Worm (Caenorhabditis elegans): Measurements from ENCODE around the gene gcy-32.

gcy-32 gene

DNA sequence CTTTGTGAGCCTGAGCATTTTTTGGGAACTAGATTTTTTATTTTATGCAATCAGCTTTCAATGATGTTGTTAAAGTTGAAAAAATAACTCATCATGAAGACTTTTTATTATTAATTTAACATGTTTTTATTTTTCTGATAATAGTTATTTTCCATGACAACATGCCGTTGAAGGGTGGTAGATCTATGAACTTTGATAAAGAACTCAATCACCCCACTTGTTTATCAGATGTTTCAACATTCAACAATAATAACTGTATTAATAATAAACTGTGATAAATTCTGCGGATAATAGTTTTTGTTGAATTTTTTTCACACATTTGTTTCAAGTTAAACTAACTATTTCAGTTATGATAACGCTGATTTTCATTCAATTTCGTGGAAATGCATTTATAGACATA lies 23.8 kb downstream of the gcy-32 start:
- TF ChIP-seq elt-2 (tag; optimal IDR thresholded peaks at IDR 0.05), result peak; percentile 47
- no peak for TF ChIP-seq nhr-28 (tag; optimal IDR thresholded peaks at IDR 0.05)
- no peak for TF ChIP-seq ztf-4 (tag; optimal IDR thresholded peaks at IDR 0.05)
- peak; percentile 80 for TF ChIP-seq pqm-1 (tag; optimal IDR thresholded peaks at IDR 0.05)
- TF ChIP-seq nhr-76 (tag; optimal IDR thresholded peaks at IDR 0.05), result no peak
- no peak for TF ChIP-seq ztf-11 (tag; optimal IDR thresholded peaks at IDR 0.05)

DNA sequence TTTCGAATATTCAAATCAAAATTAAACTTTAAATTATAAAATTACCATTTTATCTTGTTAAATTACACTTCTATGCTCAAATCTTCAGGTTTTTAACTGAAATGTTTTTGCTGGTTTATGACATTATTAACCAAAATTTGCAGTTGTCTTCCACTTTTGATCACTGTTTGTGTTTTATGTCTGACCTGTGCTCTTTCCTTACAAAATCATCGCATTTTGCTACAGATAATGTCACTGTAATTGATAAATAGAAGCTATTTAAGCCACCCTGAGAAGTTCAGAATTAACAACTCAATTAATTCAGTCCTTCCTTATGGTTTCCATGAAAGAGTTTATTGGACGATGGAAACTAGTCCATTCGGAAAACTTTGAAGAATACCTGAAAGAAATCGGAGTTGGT lies 24.8 kb downstream of the gcy-32 start, which contains the start of gene lbp-8:
Gene lbp-8 (plus strand): TSS at position 301 of the 400 bp plus-strand sequence.
- TF ChIP-seq nhr-12 (tag; optimal IDR thresholded peaks at IDR 0.05) (no peak), mdl-1 (tag; optimal IDR thresholded peaks at IDR 0.05) (no peak), lin-15B (tag; optimal IDR thresholded peaks at IDR 0.05) (no peak), ceh-28 (tag; optimal IDR thresholded peaks at IDR 0.05) (no peak), unc-39 (tag; optimal IDR thresholded peaks at IDR 0.05) (no peak), ama-1 (optimal IDR thresholded peaks at IDR 0.05) (no peak), ceh-16 (tag; optimal IDR thresholded peaks at IDR 0.05) (no peak), eor-1 (tag; optimal IDR thresholded peaks at IDR 0.05) (no peak), nhr-76 (tag; optimal IDR thresholded peaks at IDR 0.05) (no peak), egl-5 (tag; optimal IDR thresholded peaks at IDR 0.05) (no peak), nfya-1 (tag; optimal IDR thresholded peaks at IDR 0.05; ENCODE audit: insufficient read depth) (no peak), nhr-11 (tag; optimal IDR thresholded peaks at IDR 0.05) (no peak), nhr-23 (tag; optimal IDR thresholded peaks at IDR 0.05) (no peak), ceh-82 (tag; optimal IDR thresholded peaks at IDR 0.05) (no peak), mml-1 (tag; optimal IDR thresholded peaks at IDR 0.05) (no peak), lsy-12 (tag; optimal IDR thresholded peaks at IDR 0.05) (no peak)

DNA sequence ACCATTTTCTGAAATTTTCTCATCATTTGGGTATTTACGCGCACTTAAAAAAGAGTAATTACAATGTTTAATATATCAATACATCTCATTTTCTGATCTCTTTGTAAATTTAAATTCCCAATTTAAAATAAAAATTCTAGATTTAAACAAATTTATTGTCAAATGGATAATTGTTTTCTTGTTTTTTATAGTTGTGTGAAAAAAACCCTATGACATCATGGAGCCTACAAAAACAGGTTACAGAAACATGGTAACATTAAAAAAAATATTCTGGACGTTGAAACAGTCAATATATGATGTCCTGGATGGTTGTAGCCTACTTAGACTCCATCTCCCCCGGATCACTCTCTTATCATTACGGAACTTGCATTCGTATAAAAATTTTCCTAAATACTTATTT lies 25.8 kb downstream of the gcy-32 start, which contains the start of gene spp-12:
Gene spp-12 (plus strand): TSS at position 301 of the 400 bp plus-strand sequence.
- TF ChIP-seq mml-1 (tag; optimal IDR thresholded peaks at IDR 0.05) (no peak), aly-2 (tag; optimal IDR thresholded peaks at IDR 0.05) (no peak), ztf-11 (tag; optimal IDR thresholded peaks at IDR 0.05) (no peak), elt-3 (tag; optimal IDR thresholded peaks at IDR 0.05) (no peak), tbx-2 (tag; optimal IDR thresholded peaks at IDR 0.05) (no peak), nhr-77 (tag; optimal IDR thresholded peaks at IDR 0.05) (no peak)

DNA sequence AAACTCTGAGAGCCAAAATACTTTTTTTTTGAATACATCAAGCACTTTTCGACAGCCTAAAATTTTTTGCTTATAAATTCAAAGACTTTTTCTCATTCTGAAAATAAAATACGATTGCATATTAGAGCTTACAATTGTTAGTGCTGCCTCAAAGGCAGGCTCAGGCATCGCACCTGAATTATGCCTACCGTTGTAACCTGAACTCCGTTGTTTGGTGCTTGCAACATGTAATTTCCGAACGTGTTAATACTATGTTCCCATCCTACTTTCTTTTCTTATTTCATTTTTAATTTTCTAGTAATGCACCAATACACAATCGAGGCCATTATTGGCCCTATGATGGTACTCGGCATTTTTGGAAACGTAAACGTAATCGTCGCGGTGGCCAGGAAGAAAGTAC lies 27.9 kb downstream of the gcy-32 start, which contains the start of gene srsx-19:
Gene srsx-19 (plus strand): TSS at position 301 of the 400 bp plus-strand sequence.
- TF ChIP-seq R02D3.7 (tag; optimal IDR thresholded peaks at IDR 0.05), result no peak
- TF ChIP-seq pha-4 (tag; optimal IDR thresholded peaks at IDR 0.05), result no peak
- no peak for TF ChIP-seq egl-5 (tag; optimal IDR thresholded peaks at IDR 0.05)
- no peak for TF ChIP-seq fkh-10 (GFP tag; optimal IDR thresholded peaks at IDR 0.05)
- no peak for TF ChIP-seq ceh-82 (tag; optimal IDR thresholded peaks at IDR 0.05)
- TF ChIP-seq jun-1 (tag; optimal IDR thresholded peaks at IDR 0.05), result no peak
- no peak for TF ChIP-seq ceh-16 (tag; optimal IDR thresholded peaks at IDR 0.05)
- no peak for TF ChIP-seq nhr-28 (tag; optimal IDR thresholded peaks at IDR 0.05)
- TF ChIP-seq unc-39 (tag; optimal IDR thresholded peaks at IDR 0.05), result no peak
- no peak for TF ChIP-seq elt-1 (tag; optimal IDR thresholded peaks at IDR 0.05)
- TF ChIP-seq daf-12 (tag; optimal IDR thresholded peaks at IDR 0.05), result no peak
- TF ChIP-seq sea-2 (GFP tag; optimal IDR thresholded peaks at IDR 0.05), result no peak
- no peak for TF ChIP-seq hmg-11 (tag; optimal IDR thresholded peaks at IDR 0.05)
- no peak for TF ChIP-seq nhr-12 (tag; optimal IDR thresholded peaks at IDR 0.05)
- TF ChIP-seq zag-1 (tag; optimal IDR thresholded peaks at IDR 0.05), result no peak
- TF ChIP-seq mdl-1 (tag; optimal IDR thresholded peaks at IDR 0.05), result no peak
- no peak for TF ChIP-seq aly-2 (tag; optimal IDR thresholded peaks at IDR 0.05)

DNA sequence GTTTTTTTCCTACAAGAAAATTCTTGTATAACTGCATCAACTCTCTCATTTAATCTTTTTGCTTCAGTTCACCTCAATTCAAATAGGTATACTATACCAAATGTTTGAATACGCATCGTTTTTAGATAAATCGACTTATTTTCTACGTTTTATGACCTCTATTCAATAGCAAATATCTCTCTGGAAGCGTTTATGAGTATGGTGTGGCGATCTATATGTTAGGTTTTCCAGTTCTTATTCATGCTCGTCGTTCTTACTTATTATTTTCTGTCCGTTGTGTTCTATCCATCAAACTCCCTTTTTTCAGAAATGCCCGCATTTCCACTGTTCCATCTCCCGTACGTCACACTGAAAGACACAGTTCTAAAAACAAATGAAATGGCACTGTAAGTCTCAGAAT lies 34.7 kb downstream of the gcy-32 start, which contains the start of gene T22G5.3:
Gene T22G5.3 (plus strand): TSS at position 301 of the 400 bp plus-strand sequence.
- no peak for TF ChIP-seq elt-3 (tag; optimal IDR thresholded peaks at IDR 0.05)
- no peak for TF ChIP-seq eor-1 (tag; optimal IDR thresholded peaks at IDR 0.05)
- no peak for TF ChIP-seq egl-5 (tag; optimal IDR thresholded peaks at IDR 0.05)
- no peak for TF ChIP-seq lin-39 (tag; optimal IDR thresholded peaks at IDR 0.05)
- no peak for TF ChIP-seq fos-1 (tag; optimal IDR thresholded peaks at IDR 0.05)
- TF ChIP-seq unc-39 (tag; optimal IDR thresholded peaks at IDR 0.05), result no peak

All from whole organism, L3 larva.